Fruit fly (Drosophila melanogaster) ovary, adult (tissue): ENCODE data around the gene PGRP-SB2.

ENCODE experiments used
- CG17801 ChIP-seq: fragments of 200-800 bp; optimal IDR thresholded peaks from 2 replicates; lab custom pipeline; 2019; ENCODE audit warnings: missing biosample characterization, mild to moderate bottlenecking, missing genetic modification characterization, moderate library complexity; ENCODE audit not compliant: partially characterized antibody

The PGRP-SB2 gene

dm6 chr3L:16726069-16726591 is at the start of gene PGRP-SB2, which contains the start of gene CG13026:
PGRP-SB2 (plus strand) TSS chr3L:16726541.
CG13026 (minus strand) TSS chr3L:16726169.
- TF ChIP-seq CG17801 (GFP tag; lab: Kevin White, UChicago): no peak

dm6 chr3L:16679492-16680120 is 46.7 kb upstream of the PGRP-SB2 start:
- no peak for TF ChIP-seq CG17801 (GFP tag; lab: Kevin White, UChicago)

- TF ChIP-seq CG17801 (GFP tag; lab: Kevin White, UChicago): peak; percentile 39
Measured at dm6 chr3L:16682371-16682770, 44.0 kb upstream of the PGRP-SB2 start.

- no peak for TF ChIP-seq CG17801 (GFP tag; lab: Kevin White, UChicago)
Measured at dm6 chr3L:16683007-16683406, 43.3 kb upstream of the PGRP-SB2 start.

dm6 chr3L:16689491-16689890 is 36.9 kb upstream of the PGRP-SB2 start:
- no peak for TF ChIP-seq CG17801 (GFP tag; lab: Kevin White, UChicago)

dm6 chr3L:16690055-16690454 is 36.3 kb upstream of the PGRP-SB2 start:
- TF ChIP-seq CG17801 (GFP tag; lab: Kevin White, UChicago): no peak

- TF ChIP-seq CG17801 (GFP tag; lab: Kevin White, UChicago): no peak
Measured at dm6 chr3L:16693844-16694243, 32.5 kb upstream of the PGRP-SB2 start.

- TF ChIP-seq CG17801 (GFP tag; lab: Kevin White, UChicago): no peak
Measured at dm6 chr3L:16695076-16695847, 31.1 kb upstream of the PGRP-SB2 start.

- peak; percentile 4 for TF ChIP-seq CG17801 (GFP tag; lab: Kevin White, UChicago)
Measured at dm6 chr3L:16697069-16697468, 29.3 kb upstream of the PGRP-SB2 start.

dm6 chr3L:16698089-16698488 is 28.3 kb upstream of the PGRP-SB2 start:
- no peak for TF ChIP-seq CG17801 (GFP tag; lab: Kevin White, UChicago)

dm6 chr3L:16699292-16700026 is 26.9 kb upstream of the PGRP-SB2 start:
- no peak for TF ChIP-seq CG17801 (GFP tag; lab: Kevin White, UChicago)

dm6 chr3L:16702866-16703265 is 23.5 kb upstream of the PGRP-SB2 start:
- TF ChIP-seq CG17801 (GFP tag; lab: Kevin White, UChicago): no peak

- no peak for TF ChIP-seq CG17801 (GFP tag; lab: Kevin White, UChicago)
Measured at dm6 chr3L:16704251-16704650, 22.1 kb upstream of the PGRP-SB2 start.

- no peak for TF ChIP-seq CG17801 (GFP tag; lab: Kevin White, UChicago)
Measured at dm6 chr3L:16704673-16705072, 21.7 kb upstream of the PGRP-SB2 start, which contains the start of gene CG9692. CG9692 (plus strand) TSS chr3L:16704973.

- TF ChIP-seq CG17801 (GFP tag; lab: Kevin White, UChicago): no peak
Measured at dm6 chr3L:16705630-16706029, 20.7 kb upstream of the PGRP-SB2 start.
